Fruit fly (Drosophila melanogaster): ENCODE data around the gene msl-1.

msl-1 gene

dm6 chr2L:18676948-18677820, 11.4 kb downstream of the msl-1 start, which contains the start of the genes Mst36Fa and CG31751 (continued):
- peak; percentile 71 for TF ChIP-seq CG9609 (GFP tag; optimal IDR thresholded peaks at IDR 0.05)
- no peak for TF ChIP-seq eve (GFP tag; optimal IDR thresholded peaks at IDR 0.05)
- TF ChIP-seq CG3838 (GFP tag; optimal IDR thresholded peaks at IDR 0.05), result peak; percentile 75
- TF ChIP-seq CG9727 (GFP tag; optimal IDR thresholded peaks at IDR 0.05), result peak; percentile 77
- no peak for TF ChIP-seq peb (GFP tag; IDR thresholded peaks at IDR 0.05)
- peak; percentile 73 for TF ChIP-seq Nf-YA (GFP tag; IDR thresholded peaks at IDR 0.05)
- no peak for TF ChIP-seq D (optimal IDR thresholded peaks at IDR 0.05)
- peak; percentile 83 for TF ChIP-seq D (GFP tag; optimal IDR thresholded peaks at IDR 0.05)
- TF ChIP-seq Bgb (GFP tag; IDR thresholded peaks at IDR 0.05; ENCODE audit: partially characterized antibody), result no peak
- TF ChIP-seq CG6791 (GFP tag; IDR thresholded peaks at IDR 0.05; ENCODE audit: partially characterized antibody), result no peak
- peak; percentile 49 for TF ChIP-seq psq (GFP tag; optimal IDR thresholded peaks at IDR 0.05)
- peak; percentile 87 for TF ChIP-seq CG15601 (tag; optimal IDR thresholded peaks at IDR 0.05)
- TF ChIP-seq shn (GFP tag; optimal IDR thresholded peaks at IDR 0.05), result peak; percentile 69
- peak; percentile 64 for TF ChIP-seq ewg (GFP tag; optimal IDR thresholded peaks at IDR 0.05)
- peak; percentile 82 for TF ChIP-seq CG10431 (GFP tag; optimal IDR thresholded peaks at IDR 0.05)
- TF ChIP-seq Dp (GFP tag; optimal IDR thresholded peaks at IDR 0.05), result peak; percentile 97
- peak in 1 of 2 experiments; percentile 63 for TF ChIP-seq Hr78 (GFP tag; optimal IDR thresholded peaks at IDR 0.05)
- TF ChIP-seq CG33557 (GFP tag; optimal IDR thresholded peaks at IDR 0.05), result peak; percentile 36
- peak; percentile 32; the same call in 1 of the 2 replicates for TF ChIP-seq CG9932 (GFP tag; IDR thresholded peaks at IDR 0.05)
- no peak for TF ChIP-seq cato (GFP tag; optimal IDR thresholded peaks at IDR 0.05; ENCODE audit: borderline replicate concordance)
- peak; percentile 26 for TF ChIP-seq Abd-B (GFP tag; optimal IDR thresholded peaks at IDR 0.05)
- peak; percentile 44 for TF ChIP-seq CG30403 (GFP tag; optimal IDR thresholded peaks at IDR 0.05)
- TF ChIP-seq Lpt (GFP tag; optimal IDR thresholded peaks at IDR 0.05), result no peak
- TF ChIP-seq CG5245 (GFP tag; optimal IDR thresholded peaks at IDR 0.05), result peak; percentile 28
- TF ChIP-seq vfl (GFP tag; optimal IDR thresholded peaks at IDR 0.05), result peak; percentile 15
- TF ChIP-seq gem (tag; optimal IDR thresholded peaks at IDR 0.05), result peak; percentile 73
- TF ChIP-seq mirr (GFP tag; optimal IDR thresholded peaks at IDR 0.05), result peak; percentile 94
- peak; percentile 73 for TF ChIP-seq cwo (GFP tag; optimal IDR thresholded peaks at IDR 0.05)
- TF ChIP-seq nau (GFP tag; optimal IDR thresholded peaks at IDR 0.05), result no peak
- TF ChIP-seq Atf-2 (GFP tag; optimal IDR thresholded peaks at IDR 0.05), result peak; percentile 47
- no peak for TF ChIP-seq sc (optimal IDR thresholded peaks at IDR 0.05)
- peak; percentile 76 for TF ChIP-seq sc (GFP tag; optimal IDR thresholded peaks at IDR 0.05)
- TF ChIP-seq Nf-YB (GFP tag; optimal IDR thresholded peaks at IDR 0.05), result peak; percentile 68
- peak; percentile 47; the same call in 1 of the 3 replicates for TF ChIP-seq ase (GFP tag; IDR thresholded peaks at IDR 0.05)
- TF ChIP-seq btn (GFP tag; optimal IDR thresholded peaks at IDR 0.05), result peak; percentile 68
- TF ChIP-seq hbn (GFP tag; IDR thresholded peaks at IDR 0.05; ENCODE audit: partially characterized antibody), result no peak
- peak; percentile 29 for TF ChIP-seq Sry-δ (GFP tag; optimal IDR thresholded peaks at IDR 0.05)
- TF ChIP-seq CG2202 (tag; optimal IDR thresholded peaks at IDR 0.05), result peak; percentile 62
- no peak for TF ChIP-seq lov (optimal IDR thresholded peaks at IDR 0.05)
- TF ChIP-seq lov (GFP tag; IDR thresholded peaks at IDR 0.05), result 0 out of 3 replicates have a peak, but pooled peaks have one; percentile 50
- TF ChIP-seq CG2875 (GFP tag; optimal IDR thresholded peaks at IDR 0.05), result peak; percentile 87
- no peak for TF ChIP-seq Aef1 (GFP tag; IDR thresholded peaks at IDR 0.05)
- peak; percentile 88 for TF ChIP-seq fd64A (GFP tag; optimal IDR thresholded peaks at IDR 0.05)
- peak; percentile 42 to 75 for TF ChIP-seq chif (GFP tag; optimal IDR thresholded peaks at IDR 0.05)
- TF ChIP-seq gro (GFP tag; optimal IDR thresholded peaks at IDR 0.05), result peak; percentile 57
- TF ChIP-seq CG7963 (GFP tag; IDR thresholded peaks at IDR 0.05; ENCODE audit: partially characterized antibody), result no peak
- TF ChIP-seq Ptx1 (GFP tag; IDR thresholded peaks at IDR 0.05), result no peak
- TF ChIP-seq sim (GFP tag; IDR thresholded peaks at IDR 0.05), result peak; percentile 76
- TF ChIP-seq B-H2 (GFP tag; optimal IDR thresholded peaks at IDR 0.05), result peak; percentile 40
